Fruit fly (Drosophila melanogaster): ENCODE measurements around the gene CG1999.

CG1999 gene

dm6 chrX:7319053-7319702 is 39.4 kb upstream of the CG1999 start:
- peak; percentile 85 for TF ChIP-seq CG8301 (tag; optimal IDR thresholded peaks at IDR 0.05)
- peak; percentile 86 for TF ChIP-seq CG15710 (tag; optimal IDR thresholded peaks at IDR 0.05)
- peak; percentile 93 for TF ChIP-seq CG14655 (GFP tag; optimal IDR thresholded peaks at IDR 0.05)
- TF ChIP-seq CG8159 (tag; optimal IDR thresholded peaks at IDR 0.05) = peak; percentile 89
- peak; percentile 63 for TF ChIP-seq Pif1B (GFP tag; optimal IDR thresholded peaks at IDR 0.05)
- TF ChIP-seq rn (GFP tag; IDR thresholded peaks at IDR 0.05) = no peak
- TF ChIP-seq CG10348 (GFP tag; IDR thresholded peaks at IDR 0.05) = no peak
- peak; percentile 52 for TF ChIP-seq CG32121 (GFP tag; IDR thresholded peaks at IDR 0.05)
- TF ChIP-seq CG17806 (tag; optimal IDR thresholded peaks at IDR 0.05) = peak; percentile 88
- TF ChIP-seq Ets98B (GFP tag; IDR thresholded peaks at IDR 0.05) = no peak; the same call in 1 of the 2 replicates
- peak; percentile 52 for TF ChIP-seq CG13204 (GFP tag; optimal IDR thresholded peaks at IDR 0.05)
- peak; percentile 47 for TF ChIP-seq CG4496 (GFP tag; IDR thresholded peaks at IDR 0.05)
- TF ChIP-seq fd96Ca (GFP tag; IDR thresholded peaks at IDR 0.05) = 0 out of 3 replicates have a peak, but pooled peaks have one; percentile 55
- peak; percentile 86 for TF ChIP-seq D1 (tag; optimal IDR thresholded peaks at IDR 0.05)
- TF ChIP-seq CG34367 (tag; optimal IDR thresholded peaks at IDR 0.05) = peak; percentile 85
- TF ChIP-seq EcR (GFP tag; optimal IDR thresholded peaks at IDR 0.05) = no peak
- no peak for TF ChIP-seq CG12605 (GFP tag; IDR thresholded peaks at IDR 0.05)
- TF ChIP-seq gl (tag; optimal IDR thresholded peaks at IDR 0.05) = peak; percentile 55
- TF ChIP-seq Pif1A (GFP tag; optimal IDR thresholded peaks at IDR 0.05) = peak; percentile 76
- peak; percentile 88 for TF ChIP-seq CG9948 (tag; optimal IDR thresholded peaks at IDR 0.05)
- TF ChIP-seq Snoo (tag; optimal IDR thresholded peaks at IDR 0.05) = peak; percentile 81

dm6 chrX:7319703-7320088 is 38.9 kb upstream of the CG1999 start:
- TF ChIP-seq CG17806 (tag; optimal IDR thresholded peaks at IDR 0.05) (no peak), CG13204 (GFP tag; optimal IDR thresholded peaks at IDR 0.05) (no peak), CG12605 (GFP tag; IDR thresholded peaks at IDR 0.05) (peak; percentile 32; the same call in 1 of the 2 replicates), CG4496 (GFP tag; IDR thresholded peaks at IDR 0.05) (no peak), CG15710 (tag; optimal IDR thresholded peaks at IDR 0.05) (no peak)

- 0 out of 3 replicates have a peak, but pooled peaks have one; percentile 15 for TF ChIP-seq fd96Ca (GFP tag; IDR thresholded peaks at IDR 0.05)
- 0 out of 2 replicates have a peak, but pooled peaks have one; percentile 22 for TF ChIP-seq Ets98B (GFP tag; IDR thresholded peaks at IDR 0.05)
- TF ChIP-seq CG4496 (GFP tag; IDR thresholded peaks at IDR 0.05) = peak; percentile 27; the same call in 1 of the 3 replicates
- no peak for TF ChIP-seq rn (GFP tag; IDR thresholded peaks at IDR 0.05)
- 0 out of 2 replicates have a peak, but pooled peaks have one; percentile 9 for TF ChIP-seq CG32121 (GFP tag; IDR thresholded peaks at IDR 0.05)
Observed at dm6 chrX:7320455-7321224, 38.0 kb upstream of the CG1999 start.

DNA sequence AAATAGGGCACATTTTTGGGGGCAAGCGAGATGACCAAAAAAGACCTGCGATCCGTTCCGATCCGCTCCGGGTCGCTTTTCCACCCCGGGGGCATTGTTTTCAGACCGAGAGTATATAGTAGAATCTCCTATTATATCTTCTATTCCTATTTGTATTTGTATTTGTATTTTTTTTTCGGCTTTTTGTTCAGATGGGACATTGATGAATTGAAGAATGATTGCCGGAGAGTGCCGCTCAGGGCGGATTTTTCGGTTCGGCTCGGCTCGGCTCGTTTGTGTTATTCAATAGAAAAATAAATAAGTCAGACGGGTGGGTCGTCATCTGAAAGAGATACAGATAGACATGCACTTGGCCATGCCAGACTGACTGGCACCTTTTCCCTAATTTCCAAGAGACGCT is 36.8 kb upstream of the CG1999 start:
- no peak for TF ChIP-seq CG4496 (GFP tag; IDR thresholded peaks at IDR 0.05)
- no peak for TF ChIP-seq CG10348 (GFP tag; IDR thresholded peaks at IDR 0.05)
- no peak for TF ChIP-seq Pif1A (GFP tag; optimal IDR thresholded peaks at IDR 0.05)
- TF ChIP-seq fd96Ca (GFP tag; IDR thresholded peaks at IDR 0.05) = no peak
- no peak for TF ChIP-seq CG13204 (GFP tag; optimal IDR thresholded peaks at IDR 0.05)
- TF ChIP-seq CG15710 (tag; optimal IDR thresholded peaks at IDR 0.05) = no peak
- TF ChIP-seq CG8159 (tag; optimal IDR thresholded peaks at IDR 0.05) = no peak
- no peak for TF ChIP-seq D1 (tag; optimal IDR thresholded peaks at IDR 0.05)
- no peak for TF ChIP-seq CG34367 (tag; optimal IDR thresholded peaks at IDR 0.05)
- TF ChIP-seq CG12605 (GFP tag; IDR thresholded peaks at IDR 0.05) = no peak
- TF ChIP-seq Ets98B (GFP tag; IDR thresholded peaks at IDR 0.05) = no peak

- TF ChIP-seq Pif1B (GFP tag; optimal IDR thresholded peaks at IDR 0.05) (peak; percentile 10), EcR (GFP tag; optimal IDR thresholded peaks at IDR 0.05) (no peak)
Observed at dm6 chrX:7323649-7324511, 34.7 kb upstream of the CG1999 start, which contains the start of the genes Atg5 and Dok. Gene Atg5, minus strand, starts transcription at chrX:7323770. Gene Dok, plus strand, starts transcription at chrX:7324214.

DNA sequence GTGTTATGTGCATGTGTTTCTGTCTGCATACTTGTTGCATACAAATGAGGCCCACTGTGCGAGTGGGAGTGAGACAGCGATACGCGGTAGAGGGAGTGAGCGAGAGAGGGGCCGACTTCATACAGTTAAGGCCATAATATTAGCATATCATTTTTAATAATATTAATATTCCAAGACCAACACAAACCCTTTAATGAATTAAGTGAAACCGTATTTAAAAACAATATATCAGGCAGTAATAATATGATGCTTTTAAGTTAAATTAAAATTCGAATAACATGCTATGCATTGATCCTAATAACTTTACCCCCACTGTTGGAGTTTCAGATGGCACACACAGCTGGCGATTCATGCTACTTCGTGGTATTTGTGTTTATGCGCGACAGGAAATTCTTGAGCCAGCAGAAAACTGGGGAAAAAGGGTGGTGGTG is 33.8 kb upstream of the CG1999 start:
- TF ChIP-seq rn (GFP tag; IDR thresholded peaks at IDR 0.05) = peak; percentile 90
- TF ChIP-seq CG32121 (GFP tag; IDR thresholded peaks at IDR 0.05) = peak; percentile 98
- TF ChIP-seq CG14655 (GFP tag; optimal IDR thresholded peaks at IDR 0.05) = peak; percentile 98
- TF ChIP-seq fd96Ca (GFP tag; IDR thresholded peaks at IDR 0.05) = peak; percentile 89
- peak; percentile 96 for TF ChIP-seq D1 (tag; optimal IDR thresholded peaks at IDR 0.05)
- peak; percentile 96 for TF ChIP-seq Snoo (tag; optimal IDR thresholded peaks at IDR 0.05)
- TF ChIP-seq gl (tag; optimal IDR thresholded peaks at IDR 0.05) = peak; percentile 95
- TF ChIP-seq CG8301 (tag; optimal IDR thresholded peaks at IDR 0.05) = peak; percentile 98
- peak; percentile 96 for TF ChIP-seq Pif1B (GFP tag; optimal IDR thresholded peaks at IDR 0.05)
- TF ChIP-seq CG4496 (GFP tag; IDR thresholded peaks at IDR 0.05) = peak; percentile 98
- peak; percentile 79 for TF ChIP-seq CG10348 (GFP tag; IDR thresholded peaks at IDR 0.05)
- TF ChIP-seq CG34367 (tag; optimal IDR thresholded peaks at IDR 0.05) = peak; percentile 98
- TF ChIP-seq EcR (GFP tag; optimal IDR thresholded peaks at IDR 0.05) = peak; percentile 70
- TF ChIP-seq CG9948 (tag; optimal IDR thresholded peaks at IDR 0.05) = peak; percentile 98
- peak; percentile 98 for TF ChIP-seq CG15710 (tag; optimal IDR thresholded peaks at IDR 0.05)
- TF ChIP-seq CG8159 (tag; optimal IDR thresholded peaks at IDR 0.05) = peak; percentile 99
- TF ChIP-seq CG13204 (GFP tag; optimal IDR thresholded peaks at IDR 0.05) = peak; percentile 95
- TF ChIP-seq CG17806 (tag; optimal IDR thresholded peaks at IDR 0.05) = peak; percentile 99
- peak; percentile 95 for TF ChIP-seq Pif1A (GFP tag; optimal IDR thresholded peaks at IDR 0.05)
- TF ChIP-seq Ets98B (GFP tag; IDR thresholded peaks at IDR 0.05) = peak; percentile 97
- peak; percentile 98 for TF ChIP-seq CG12605 (GFP tag; IDR thresholded peaks at IDR 0.05)
